Fruit fly (Drosophila melanogaster) whole organism, prepupa: ENCODE measurements around the gene SKIP.

Experiments
- Blimp-1 ChIP-seq: fragments of 200-800 bp; sonication (Bioruptor generic); optimal IDR thresholded peaks from 3 replicates; lab custom pipeline; 2017; ENCODE audit warnings: missing biosample characterization, missing genetic modification characterization, mild to moderate bottlenecking, moderate library complexity, missing genetic modification reagents
- CG10631 ChIP-seq: fragments of 200-800 bp; sonication (Bioruptor generic); optimal IDR thresholded peaks from 2 replicates; lab custom pipeline; 2016; ENCODE audit warnings: missing biosample characterization, missing genetic modification characterization
- CG11762 ChIP-seq: fragments of 200-800 bp; sonication (Bioruptor generic); optimal IDR thresholded peaks from 3 replicates; lab custom pipeline; 2016; ENCODE audit warnings: missing biosample characterization, missing genetic modification characterization; ENCODE audit not compliant: insufficient read depth
- CG11902 ChIP-seq: fragments of 200-800 bp; sonication (Bioruptor generic); optimal IDR thresholded peaks from 3 replicates; lab custom pipeline; 2016; ENCODE audit warnings: missing biosample characterization, missing genetic modification characterization
- CG16779 ChIP-seq: fragments of 200-800 bp; sonication (Bioruptor generic); optimal IDR thresholded peaks from 3 replicates; lab custom pipeline; 2017; ENCODE audit warnings: missing biosample characterization, mild to moderate bottlenecking, missing genetic modification characterization
- CG3032 ChIP-seq: fragments of 200-800 bp; optimal IDR thresholded peaks from 2 replicates; lab custom pipeline; 2019; ENCODE audit warnings: missing biosample characterization, mild to moderate bottlenecking, missing genetic modification characterization, moderate library complexity
- CG34406 ChIP-seq: fragments of 200-800 bp; sonication (Bioruptor generic); optimal IDR thresholded peaks from 3 replicates; lab custom pipeline; 2016; ENCODE audit warnings: missing biosample characterization, missing genetic modification characterization
- CG6163 ChIP-seq: fragments of 200-800 bp; sonication (Bioruptor generic); IDR thresholded peaks from 3 replicates; pipeline ENCODE4 v1.3.6; 2022; ENCODE audit warnings: missing biosample characterization, missing genetic modification characterization
- CG6276 ChIP-seq: fragments of 200-800 bp; sonication (Bioruptor generic); optimal IDR thresholded peaks from 2 replicates; lab custom pipeline; 2017; ENCODE audit warnings: missing biosample characterization, mild to moderate bottlenecking, missing genetic modification characterization
- CG6808 ChIP-seq: fragments of 200-800 bp; sonication (Bioruptor generic); optimal IDR thresholded peaks from 3 replicates; lab custom pipeline; 2017; ENCODE audit warnings: missing biosample characterization, missing genetic modification characterization, mild to moderate bottlenecking, moderate library complexity, missing genetic modification reagents
- CG8119 ChIP-seq: fragments of 200-800 bp; sonication (Bioruptor generic); IDR thresholded peaks from 3 replicates; pipeline ENCODE4 v1.3.6; 2022; ENCODE audit warnings: missing biosample characterization, missing genetic modification characterization
- CG8319 ChIP-seq: fragments of 200-800 bp; sonication (Bioruptor generic); optimal IDR thresholded peaks from 3 replicates; lab custom pipeline; 2016; ENCODE audit warnings: missing biosample characterization, missing genetic modification characterization
- CG8632 ChIP-seq: fragments of 200-800 bp; sonication (Bioruptor generic); optimal IDR thresholded peaks from 3 replicates; lab custom pipeline; 2016; ENCODE audit warnings: missing biosample characterization, missing genetic modification characterization
- Eip75B ChIP-seq: fragments of 200-800 bp; sonication (Bioruptor generic); optimal IDR thresholded peaks from 3 replicates; lab custom pipeline; 2016; ENCODE audit warnings: missing biosample characterization, missing genetic modification characterization
- Eip93F ChIP-seq: fragments of 200-800 bp; sonication (Bioruptor generic); optimal IDR thresholded peaks from 2 replicates; lab custom pipeline; 2016; ENCODE audit warnings: missing biosample characterization, mild to moderate bottlenecking, missing genetic modification characterization
- Ets96B ChIP-seq: fragments of 200-800 bp; optimal IDR thresholded peaks from 2 replicates; lab custom pipeline; 2019; ENCODE audit warnings: missing biosample characterization, mild to moderate bottlenecking, missing genetic modification characterization, moderate library complexity
- Gug ChIP-seq: fragments of 200-800 bp; sonication (Bioruptor generic); IDR thresholded peaks from 2 replicates; pipeline ENCODE4 v1.3.6; 2022; ENCODE audit warnings: missing biosample characterization, missing genetic modification characterization
- Hr38 ChIP-seq: sonication (Bioruptor generic); optimal IDR thresholded peaks from 2 replicates; lab custom pipeline; 2016; ENCODE audit warnings: missing biosample characterization, missing genetic modification characterization
- Lpt ChIP-seq: fragments of 200-800 bp; sonication (Bioruptor generic); optimal IDR thresholded peaks from 3 replicates; lab custom pipeline; 2016; ENCODE audit warnings: missing biosample characterization, missing genetic modification characterization
- OdsH ChIP-seq: fragments of 200-800 bp; sonication (Bioruptor generic); optimal IDR thresholded peaks from 3 replicates; lab custom pipeline; 2016; ENCODE audit warnings: missing biosample characterization, missing genetic modification characterization
- Smox ChIP-seq: fragments of 200-800 bp; sonication (Bioruptor generic); optimal IDR thresholded peaks from 3 replicates; lab custom pipeline; 2016; ENCODE audit warnings: missing biosample characterization, missing genetic modification characterization
- Sox15 ChIP-seq: fragments of 200-800 bp; sonication (Bioruptor generic); optimal IDR thresholded peaks from 3 replicates; lab custom pipeline; 2016; ENCODE audit warnings: missing biosample characterization, missing genetic modification characterization
- acj6 ChIP-seq: fragments of 200-800 bp; sonication (Bioruptor generic); optimal IDR thresholded peaks from 3 replicates; lab custom pipeline; 2016; ENCODE audit warnings: missing biosample characterization, missing genetic modification characterization
- dac ChIP-seq: fragments of 200-800 bp; sonication (Bioruptor generic); optimal IDR thresholded peaks from 2 replicates; lab custom pipeline; 2017; ENCODE audit warnings: missing biosample characterization, mild to moderate bottlenecking, missing genetic modification characterization
- dsx ChIP-seq: fragments of 200-800 bp; optimal IDR thresholded peaks from 3 replicates; lab custom pipeline; 2019; ENCODE audit warnings: missing biosample characterization, mild to moderate bottlenecking, missing genetic modification characterization, moderate library complexity; ENCODE audit not compliant: poor library complexity, severe bottlenecking
- eg ChIP-seq: fragments of 200-800 bp; sonication (Bioruptor generic); IDR thresholded peaks from 3 replicates; pipeline ENCODE4 v1.3.6; 2022; ENCODE audit warnings: missing biosample characterization, missing genetic modification characterization
- esn ChIP-seq: fragments of 200-800 bp; sonication (Bioruptor generic); optimal IDR thresholded peaks from 2 replicates; lab custom pipeline; 2016; ENCODE audit warnings: missing biosample characterization, mild to moderate bottlenecking, missing genetic modification characterization, moderate library complexity
- fd85E ChIP-seq: fragments of 200-800 bp; sonication (Bioruptor generic); optimal IDR thresholded peaks from 3 replicates; lab custom pipeline; 2016; ENCODE audit warnings: missing biosample characterization, missing genetic modification characterization
- fkh ChIP-seq: fragments of 200-800 bp; sonication (Bioruptor generic); optimal IDR thresholded peaks from 3 replicates; lab custom pipeline; 2017; ENCODE audit warnings: missing biosample characterization, mild to moderate bottlenecking, missing genetic modification characterization, moderate library complexity
- ss ChIP-seq, 2 experiments: fragments of 200-800 bp; sonication (Bioruptor generic); optimal IDR thresholded peaks; 2 replicates in 1 of 2; 3 replicates in 1 of 2; lab custom pipeline; 2017 to 2018; ENCODE audit warnings: mild to moderate bottlenecking in 2 of 2, missing biosample characterization in 2 of 2, missing genetic modification characterization in 2 of 2, moderate library complexity in 1 of 2
- svp ChIP-seq: fragments of 200-800 bp; sonication (Bioruptor generic); peaks from one replicate; lab custom pipeline; 2016; ENCODE audit warnings: missing biosample characterization, missing genetic modification characterization
- vri ChIP-seq: fragments of 200-800 bp; sonication (Bioruptor generic); optimal IDR thresholded peaks from 3 replicates; lab custom pipeline; 2016; ENCODE audit warnings: missing biosample characterization, mild to moderate bottlenecking, missing genetic modification characterization

Gene SKIP

dm6 chr3R:22133337-22134014, at the start of gene SKIP (continued):
- TF ChIP-seq Ets96B (tag; lab: Kevin White, UChicago) (peak; percentile 5), Blimp-1 (GFP tag; lab: Kevin White, UChicago) (no peak), dsx (GFP tag; lab: Kevin White, UChicago) (peak; percentile 8), esn (GFP tag; lab: Kevin White, UChicago) (peak; percentile 38), CG10631 (GFP tag; lab: Kevin White, UChicago) (no peak), acj6 (GFP tag; lab: Kevin White, UChicago) (no peak), CG8119 (no peak), fkh (no peak)

- TF ChIP-seq dac (GFP tag; lab: Kevin White, UChicago) (no peak), Gug (GFP tag; lab: Robert Waterston, UW) (no peak), CG6808 (GFP tag; lab: Kevin White, UChicago) (no peak), fkh (no peak), esn (GFP tag; lab: Kevin White, UChicago) (no peak), Hr38 (GFP tag; lab: Kevin White, UChicago) (no peak), OdsH (no peak), Eip75B (no peak), CG16779 (tag; lab: Kevin White, UChicago) (no peak), CG8319 (GFP tag; lab: Kevin White, UChicago) (no peak), CG11762 (no peak), CG6163 (no peak), Sox15 (GFP tag; lab: Kevin White, UChicago) (no peak), eg (GFP tag; lab: Robert Waterston, UW) (no peak), Eip93F (GFP tag; lab: Kevin White, UChicago) (no peak), vri (no peak)
Observed at dm6 chr3R:22086297-22086696, 47.3 kb upstream of the SKIP start, which contains the start of gene BomT3. BomT3 (minus strand) TSS chr3R:22086397.

dm6 chr3R:22086775-22087174, 46.9 kb upstream of the SKIP start, which contains the start of gene BomBc3:
BomBc3 (plus strand) TSS chr3R:22087075.
- TF ChIP-seq CG8119, result no peak
- TF ChIP-seq CG6276 (GFP tag; lab: Kevin White, UChicago), result no peak
- no peak for TF ChIP-seq fkh
- no peak for TF ChIP-seq svp (GFP tag; lab: Kevin White, UChicago)
- no peak for TF ChIP-seq Lpt (GFP tag; lab: Kevin White, UChicago)
- TF ChIP-seq dac (GFP tag; lab: Kevin White, UChicago), result no peak
- TF ChIP-seq CG16779 (tag; lab: Kevin White, UChicago), result no peak
- no peak for TF ChIP-seq CG3032 (tag; lab: Kevin White, UChicago)

- no peak for TF ChIP-seq dac (GFP tag; lab: Kevin White, UChicago)
- TF ChIP-seq CG6808 (GFP tag; lab: Kevin White, UChicago), result peak; percentile 99
- no peak for TF ChIP-seq CG11902 (GFP tag; lab: Kevin White, UChicago)
- TF ChIP-seq fd85E, result no peak
Observed at dm6 chr3R:22093950-22094349, 39.7 kb upstream of the SKIP start.

- TF ChIP-seq dac (GFP tag; lab: Kevin White, UChicago) (no peak), Hr38 (GFP tag; lab: Kevin White, UChicago) (no peak), svp (GFP tag; lab: Kevin White, UChicago) (no peak), Smox (GFP tag; lab: Kevin White, UChicago) (no peak), CG34406 (no peak), CG8319 (GFP tag; lab: Kevin White, UChicago) (no peak), CG6163 (no peak), CG8632 (no peak), ss (GFP tag; optimal IDR thresholded peaks at IDR 0.05; lab: Kevin White, UChicago) (no peak), Gug (GFP tag; lab: Robert Waterston, UW) (no peak), Ets96B (tag; lab: Kevin White, UChicago) (no peak)
Observed at dm6 chr3R:22096893-22097292, 36.7 kb upstream of the SKIP start.
